Fruit fly (Drosophila melanogaster) whole organism, embryonic: ENCODE data around the gene CG6015.
A peak's percentile ranks its signal among the peaks of the same experiment; 100 is the strongest.

Source experiments
- Blimp-1 ChIP-seq: fragments of 200-800 bp; sonication (Bioruptor generic); optimal IDR thresholded peaks from 3 replicates; lab custom pipeline; 2018; ENCODE audit warnings: missing biosample characterization, missing genetic modification characterization, mild to moderate bottlenecking, moderate library complexity, missing genetic modification reagents
- CG11093 ChIP-seq: fragments of 200-800 bp; sonication (Bioruptor generic); IDR thresholded peaks from 3 replicates; pipeline ENCODE4 v1.3.6; 2022; ENCODE audit warnings: missing biosample characterization, missing genetic modification characterization
- CG11456 ChIP-seq: fragments of 200-800 bp; sonication (Bioruptor generic); IDR thresholded peaks from 3 replicates; pipeline ENCODE4 v1.3.6; 2022; ENCODE audit warnings: missing biosample characterization, missing genetic modification characterization
- CG11560 ChIP-seq: fragments of 200-800 bp; sonication (Bioruptor generic); IDR thresholded peaks from 3 replicates; pipeline ENCODE4 v1.3.6; 2022; ENCODE audit warnings: missing biosample characterization, missing genetic modification characterization
- CG12942 ChIP-seq: fragments of 200-800 bp; sonication (Bioruptor generic); optimal IDR thresholded peaks from 3 replicates; lab custom pipeline; 2016; ENCODE audit warnings: missing biosample characterization, missing genetic modification characterization
- CG14860 ChIP-seq: fragments of 200-800 bp; sonication (Bioruptor generic); IDR thresholded peaks from 3 replicates; pipeline ENCODE4 v1.3.6; 2022; ENCODE audit warnings: missing biosample characterization, missing genetic modification characterization; ENCODE audit not compliant: partially characterized antibody
- CG17359 ChIP-seq: fragments of 200-800 bp; sonication (Bioruptor generic); optimal IDR thresholded peaks from 3 replicates; lab custom pipeline; 2018; ENCODE audit warnings: missing biosample characterization, mild to moderate bottlenecking, missing genetic modification characterization, moderate library complexity
- CG18764 ChIP-seq: fragments of 200-800 bp; sonication (Bioruptor generic); optimal IDR thresholded peaks from 3 replicates; lab custom pipeline; 2016; ENCODE audit warnings: missing biosample characterization, missing genetic modification characterization
- CG2889 ChIP-seq: fragments of 200-800 bp; sonication (Bioruptor generic); IDR thresholded peaks from 3 replicates; pipeline ENCODE4 v1.3.6; 2022; ENCODE audit warnings: missing biosample characterization, missing genetic modification characterization
- CG32767 ChIP-seq: fragments of 200-800 bp; sonication (Bioruptor generic); IDR thresholded peaks from 2 replicates; pipeline ENCODE4 v1.3.6; 2022; ENCODE audit warnings: missing biosample characterization, missing genetic modification characterization
- CG3726 ChIP-seq: fragments of 200-800 bp; sonication (Bioruptor generic); IDR thresholded peaks from 3 replicates; pipeline ENCODE4, ENCODE4 v1.3.6; 2022; ENCODE audit warnings: missing biosample characterization, missing genetic modification characterization
- CG4854 ChIP-seq: fragments of 200-800 bp; sonication (Bioruptor generic); optimal IDR thresholded peaks from 2 replicates; lab custom pipeline; 2016; ENCODE audit warnings: missing biosample characterization, missing genetic modification characterization, inconsistent platforms
- CG7928 ChIP-seq: fragments of 200-800 bp; sonication (Bioruptor generic); optimal IDR thresholded peaks from 2 replicates; lab custom pipeline; 2017; ENCODE audit warnings: missing biosample characterization, mild to moderate bottlenecking, missing genetic modification characterization
- CG8290 ChIP-seq, 3 experiments: fragments of 200-800 bp; sonication (Bioruptor generic); optimal IDR thresholded peaks; 2 replicates each; lab custom pipeline; 2016 to 2019; ENCODE audit warnings: missing biosample characterization in 3 of 3, missing genetic modification characterization in 3 of 3, mild to moderate bottlenecking in 2 of 3, moderate library complexity in 1 of 3
- CG9215 ChIP-seq: fragments of 200-800 bp; sonication (Bioruptor generic); IDR thresholded peaks from 2 replicates; pipeline ENCODE4 v1.3.6; 2022; ENCODE audit warnings: missing biosample characterization, missing genetic modification characterization
- D19B ChIP-seq: fragments of 200-800 bp; sonication (Bioruptor generic); optimal IDR thresholded peaks from 2 replicates; lab custom pipeline; 2017; ENCODE audit warnings: missing biosample characterization, mild to moderate bottlenecking, missing genetic modification characterization
- Dp ChIP-seq: fragments of 200-800 bp; sonication (Bioruptor generic); optimal IDR thresholded peaks from 2 replicates; lab custom pipeline; 2018; ENCODE audit warnings: missing biosample characterization, mild to moderate bottlenecking, missing genetic modification characterization, moderate library complexity
- Dref ChIP-seq: fragments of 200-800 bp; sonication (Bioruptor generic); IDR thresholded peaks from 2 replicates; pipeline ENCODE4 v1.3.6; 2022; ENCODE audit warnings: missing biosample characterization, missing genetic modification characterization
- ERR ChIP-seq: fragments of 200-800 bp; sonication (Bioruptor generic); optimal IDR thresholded peaks from 2 replicates; lab custom pipeline; 2016; ENCODE audit warnings: missing biosample characterization, missing genetic modification characterization
- Eip74EF ChIP-seq, 2 experiments: fragments of 200-800 bp in 1 of 2; fragments of >200 bp in 1 of 2; sonication (Bioruptor generic) in 1 of 2; optimal IDR thresholded peaks; 2 replicates each; lab custom pipeline; 2017 to 2019; ENCODE audit warnings: missing biosample characterization in 2 of 2, missing genetic modification characterization in 2 of 2, mild to moderate bottlenecking in 1 of 2, moderate library complexity in 1 of 2
- Fer2 ChIP-seq: fragments of 200-800 bp; sonication (Bioruptor generic); optimal IDR thresholded peaks from 2 replicates; lab custom pipeline; 2018; ENCODE audit warnings: missing biosample characterization, mild to moderate bottlenecking, missing genetic modification characterization, moderate library complexity
- Fer3 ChIP-seq: fragments of 200-800 bp; sonication (Bioruptor generic); optimal IDR thresholded peaks from 2 replicates; lab custom pipeline; 2018; ENCODE audit warnings: missing biosample characterization, mild to moderate bottlenecking, missing genetic modification characterization, moderate library complexity
- HmgD ChIP-seq: fragments of 200-800 bp; sonication (Bioruptor generic); optimal IDR thresholded peaks from 3 replicates; lab custom pipeline; 2016; ENCODE audit warnings: missing biosample characterization, missing genetic modification characterization
- Mad ChIP-seq: fragments of 200-800 bp; sonication (Bioruptor generic); optimal IDR thresholded peaks from 2 replicates; lab custom pipeline; 2016; ENCODE audit warnings: missing biosample characterization, missing genetic modification characterization
- Meics ChIP-seq: fragments of 200-800 bp; sonication (Bioruptor generic); optimal IDR thresholded peaks from 2 replicates; lab custom pipeline; 2017; ENCODE audit warnings: missing biosample characterization, mild to moderate bottlenecking, missing genetic modification characterization
- Oli ChIP-seq: fragments of 200-800 bp; sonication (Bioruptor generic); optimal IDR thresholded peaks from 2 replicates; lab custom pipeline; 2018; ENCODE audit warnings: missing biosample characterization, mild to moderate bottlenecking, missing genetic modification characterization, moderate library complexity
- Rfx ChIP-seq: fragments of 200-800 bp; sonication (Bioruptor generic); IDR thresholded peaks from 2 replicates; pipeline ENCODE4 v1.3.6; 2022; ENCODE audit warnings: missing biosample characterization, missing genetic modification characterization
- Six4 ChIP-seq: fragments of 200-800 bp; sonication (Bioruptor generic); optimal IDR thresholded peaks from 2 replicates; lab custom pipeline; 2016; ENCODE audit warnings: missing biosample characterization, missing genetic modification characterization
- Sry-β ChIP-seq: fragments of 200-800 bp; sonication (Bioruptor generic); optimal IDR thresholded peaks from 2 replicates; lab custom pipeline; 2018; ENCODE audit warnings: missing biosample characterization, mild to moderate bottlenecking, missing genetic modification characterization, moderate library complexity
- Tbp ChIP-seq: fragments of >200 bp; optimal IDR thresholded peaks from 2 replicates; lab custom pipeline; 2018; ENCODE audit warnings: missing biosample characterization, missing genetic modification characterization
- Xbp1 ChIP-seq: fragments of 200-800 bp; sonication (Bioruptor generic); optimal IDR thresholded peaks from 3 replicates; lab custom pipeline; 2016; ENCODE audit warnings: missing biosample characterization, mild to moderate bottlenecking, missing genetic modification characterization
- bcd ChIP-seq: fragments of 200-800 bp; sonication (Bioruptor generic); optimal IDR thresholded peaks from 2 replicates; lab custom pipeline; 2017; ENCODE audit warnings: missing biosample characterization, mild to moderate bottlenecking, missing genetic modification characterization
- btn ChIP-seq: fragments of 200-800 bp; sonication (Bioruptor generic); optimal IDR thresholded peaks from 2 replicates; lab custom pipeline; 2016; ENCODE audit warnings: missing biosample characterization, missing genetic modification characterization
- caup ChIP-seq: fragments of 200-800 bp; sonication (Bioruptor generic); optimal IDR thresholded peaks from 3 replicates; lab custom pipeline; 2017; ENCODE audit warnings: missing biosample characterization, mild to moderate bottlenecking, missing genetic modification characterization, moderate library complexity; ENCODE audit not compliant: severe bottlenecking
- disco-r ChIP-seq: fragments of 200-800 bp; sonication (Bioruptor generic); optimal IDR thresholded peaks from 2 replicates; lab custom pipeline; 2016; ENCODE audit warnings: missing biosample characterization, missing genetic modification characterization
- dysf ChIP-seq: fragments of 200-800 bp; sonication (Bioruptor generic); IDR thresholded peaks from 3 replicates; pipeline ENCODE4 v1.3.6; 2022; ENCODE audit warnings: missing biosample characterization, missing genetic modification characterization
- grn ChIP-seq: fragments of 200-800 bp; sonication (Bioruptor generic); optimal IDR thresholded peaks from 3 replicates; lab custom pipeline; 2017; ENCODE audit warnings: missing biosample characterization, missing genetic modification characterization
- gro ChIP-seq: fragments of 200-800 bp; sonication (Bioruptor generic); optimal IDR thresholded peaks from 2 replicates; lab custom pipeline; 2016; ENCODE audit warnings: missing biosample characterization, missing genetic modification characterization
- gt ChIP-seq: fragments of 200-800 bp; sonication (Bioruptor generic); IDR thresholded peaks from 2 replicates; pipeline ENCODE4 v1.3.6; 2022; ENCODE audit warnings: missing biosample characterization, missing genetic modification characterization
- hth ChIP-seq: fragments of >200 bp; optimal IDR thresholded peaks from 2 replicates; lab custom pipeline; 2017; ENCODE audit warnings: inconsistent platforms
- inv ChIP-seq: fragments of 200-800 bp; sonication (Bioruptor generic); IDR thresholded peaks from 2 replicates; pipeline ENCODE4 v1.3.6; 2022; ENCODE audit warnings: missing biosample characterization, missing genetic modification characterization; ENCODE audit not compliant: partially characterized antibody
- lola ChIP-seq, 3 experiments: fragments of >200 bp in 2 of 3; fragments of 200-800 bp in 1 of 3; sonication (Bioruptor generic) in 1 of 3; optimal IDR thresholded peaks; 2 replicates each; lab custom pipeline; 2017 to 2019; ENCODE audit warnings: missing biosample characterization in 3 of 3, missing genetic modification characterization in 3 of 3, mild to moderate bottlenecking in 1 of 3, moderate library complexity in 1 of 3
- maf-S ChIP-seq: fragments of 200-800 bp; sonication (Bioruptor generic); optimal IDR thresholded peaks from 2 replicates; lab custom pipeline; 2016; ENCODE audit warnings: missing biosample characterization, missing genetic modification characterization
- nau ChIP-seq: fragments of 200-800 bp; sonication (Bioruptor generic); optimal IDR thresholded peaks from 3 replicates; lab custom pipeline; 2017; ENCODE audit warnings: missing biosample characterization, mild to moderate bottlenecking, missing genetic modification characterization, missing genetic modification reagents
- pho ChIP-seq: fragments of 200-800 bp; sonication (Bioruptor generic); optimal IDR thresholded peaks from 2 replicates; lab custom pipeline; 2016; ENCODE audit warnings: missing biosample characterization, missing genetic modification characterization
- pnt ChIP-seq: fragments of 200-800 bp; sonication (Bioruptor generic); optimal IDR thresholded peaks from 3 replicates; lab custom pipeline; 2016; ENCODE audit warnings: missing biosample characterization, missing genetic modification characterization
- sens-2 ChIP-seq: fragments of 200-800 bp; sonication (Bioruptor generic); IDR thresholded peaks from 2 replicates; pipeline ENCODE4 v1.3.6; 2022; ENCODE audit warnings: missing biosample characterization, missing genetic modification characterization
- sr ChIP-seq: fragments of 200-800 bp; sonication (Bioruptor generic); IDR thresholded peaks from 3 replicates; pipeline ENCODE4 v1.3.6; 2022; ENCODE audit warnings: missing biosample characterization, missing genetic modification characterization
- tio ChIP-seq: fragments of 200-800 bp; sonication (Bioruptor generic); optimal IDR thresholded peaks from 2 replicates; lab custom pipeline; 2017; ENCODE audit warnings: missing biosample characterization, missing genetic modification characterization, inconsistent platforms
- toy ChIP-seq: fragments of 200-800 bp; sonication (Bioruptor generic); IDR thresholded peaks from 2 replicates; pipeline ENCODE4 v1.3.6; 2022; ENCODE audit warnings: missing biosample characterization, missing genetic modification characterization
- yki ChIP-seq: fragments of >200 bp; optimal IDR thresholded peaks from 3 replicates; lab custom pipeline; 2018
- zf30C ChIP-seq: fragments of 200-800 bp; sonication (Bioruptor generic); optimal IDR thresholded peaks from 3 replicates; lab custom pipeline; 2018; ENCODE audit warnings: missing biosample characterization, mild to moderate bottlenecking, missing genetic modification characterization

CG6015 gene

dm6 chr3R:21992909-21993308, 41.2 kb downstream of the CG6015 start:
- TF ChIP-seq CG9215 (GFP tag; lab: Robert Waterston, UW) (peak; percentile 34; the same call in 1 of the 2 replicates), zf30C (GFP tag; lab: Kevin White, UChicago) (no peak), Eip74EF (GFP tag; optimal IDR thresholded peaks at IDR 0.05; lab: Kevin White, UChicago) (no peak), Fer3 (tag; lab: Kevin White, UChicago) (no peak), yki (lab: Kevin White, UChicago) (no peak), CG32767 (GFP tag; lab: Robert Waterston, UW) (no peak), CG3726 (no peak), btn (GFP tag; lab: Kevin White, UChicago) (no peak), maf-S (GFP tag; lab: Kevin White, UChicago) (no peak), pho (no peak), Six4 (GFP tag; lab: Kevin White, UChicago) (no peak), nau (GFP tag; lab: Kevin White, UChicago) (no peak), CG12942 (GFP tag; lab: Kevin White, UChicago) (no peak), inv (GFP tag; lab: Robert Waterston, UW) (no peak), caup (GFP tag; lab: Kevin White, UChicago) (no peak), HmgD (no peak), CG11560 (tag; lab: Robert Waterston, UW) (0 out of 3 replicates have a peak, but pooled peaks have one; percentile 40), CG17359 (tag; lab: Kevin White, UChicago) (no peak), Tbp (no peak), CG11093 (peak; percentile 57; the same call in 1 of the 3 replicates), pnt (GFP tag; lab: Kevin White, UChicago) (no peak), sens-2 (GFP tag; lab: Robert Waterston, UW) (no peak), gro (GFP tag; lab: Kevin White, UChicago) (no peak), Xbp1 (GFP tag; lab: Kevin White, UChicago) (peak; percentile 55), CG11456 (peak; percentile 75), CG18764 (GFP tag; lab: Kevin White, UChicago) (no peak), ERR (GFP tag; lab: Kevin White, UChicago) (no peak), hth (lab: Kevin White, UChicago) (no peak), Oli (tag; lab: Kevin White, UChicago) (peak; percentile 42), CG8290 (GFP tag; optimal IDR thresholded peaks at IDR 0.05; lab: Kevin White, UChicago) (no peak), CG8290 (tag; optimal IDR thresholded peaks at IDR 0.05; lab: Kevin White, UChicago) (no peak), Sry-β (GFP tag; lab: Kevin White, UChicago) (no peak), CG4854 (no peak), dysf (peak; percentile 66; the same call in 2 of the 3 replicates), CG7928 (GFP tag; lab: Kevin White, UChicago) (no peak), Rfx (GFP tag; lab: Robert Waterston, UW) (peak; percentile 61; the same call in 1 of the 2 replicates), D19B (GFP tag; lab: Kevin White, UChicago) (no peak), CG2889 (GFP tag; lab: Robert Waterston, UW) (peak; percentile 66; the same call in 2 of the 3 replicates), bcd (GFP tag; lab: Kevin White, UChicago) (peak; percentile 18), disco-r (GFP tag; lab: Kevin White, UChicago) (no peak), gt (no peak), toy (GFP tag; lab: Robert Waterston, UW) (no peak), tio (peak; percentile 14), sr (GFP tag; lab: Robert Waterston, UW) (no peak), Dref (GFP tag; lab: Robert Waterston, UW) (no peak), grn (GFP tag; lab: Kevin White, UChicago) (no peak), CG14860 (GFP tag; lab: Robert Waterston, UW) (no peak), Mad (GFP tag; lab: Kevin White, UChicago) (no peak), Fer2 (tag; lab: Kevin White, UChicago) (no peak), lola (GFP tag; optimal IDR thresholded peaks at IDR 0.05; lab: Kevin White, UChicago) (no peak), Blimp-1 (GFP tag; lab: Kevin White, UChicago) (no peak), Dp (GFP tag; lab: Kevin White, UChicago) (no peak), Meics (GFP tag; lab: Kevin White, UChicago) (peak; percentile 3)
